Worm (Caenorhabditis elegans) whole organism, L2 larva: Measurements from ENCODE around the gene Y110A2AL.4.

ENCODE experiments used
- R02D3.7 ChIP-seq: fragments of 150-350 bp; optimal IDR thresholded peaks from 2 replicates; lab custom pipeline; 2014; ENCODE audit warnings: missing biosample characterization, missing genetic modification characterization
- aly-2 ChIP-seq: fragments of 150-350 bp; optimal IDR thresholded peaks from 2 replicates; lab custom pipeline; 2014; ENCODE audit warnings: missing biosample characterization, missing genetic modification characterization
- elt-1 ChIP-seq: fragments of 150-350 bp; optimal IDR thresholded peaks from 2 replicates; lab custom pipeline; 2014; ENCODE audit warnings: missing biosample characterization, missing genetic modification characterization
- lin-11 ChIP-seq: fragments of 150-350 bp; sonication (generic microtip); optimal IDR thresholded peaks from 2 replicates; lab custom pipeline; 2014; ENCODE audit warnings: missing biosample characterization, missing genetic modification characterization, inconsistent platforms, mixed read lengths
- lsy-2 ChIP-seq, 2 experiments: fragments of 150-350 bp in 1 of 2; sonication (generic microtip) in 1 of 2; optimal IDR thresholded peaks; 2 replicates each; lab custom pipeline; 2014 to 2017; ENCODE audit warnings: missing biosample characterization in 2 of 2, missing genetic modification characterization in 2 of 2
- mab-5 ChIP-seq: fragments of 150-350 bp; optimal IDR thresholded peaks from 2 replicates; lab custom pipeline; 2014; ENCODE audit warnings: missing biosample characterization, missing genetic modification characterization
- mdl-1 ChIP-seq, 2 experiments: fragments of 150-350 bp in 1 of 2; sonication (generic microtip) in 1 of 2; optimal IDR thresholded peaks; 2 replicates each; lab custom pipeline; 2017; ENCODE audit warnings: missing biosample characterization in 2 of 2, missing genetic modification characterization in 2 of 2
- nhr-11 ChIP-seq: fragments of 150-350 bp; optimal IDR thresholded peaks from 2 replicates; lab custom pipeline; 2014; ENCODE audit warnings: missing biosample characterization, missing genetic modification characterization
- nhr-12 ChIP-seq: fragments of 150-350 bp; optimal IDR thresholded peaks from 2 replicates; lab custom pipeline; 2014; ENCODE audit warnings: missing biosample characterization, missing genetic modification characterization
- nhr-25 ChIP-seq: fragments of 150-350 bp; sonication (generic microtip); optimal IDR thresholded peaks from 3 replicates; lab custom pipeline; 2014; ENCODE audit warnings: missing biosample characterization, missing genetic modification characterization
- nhr-77 ChIP-seq: fragments of 150-350 bp; optimal IDR thresholded peaks from 2 replicates; lab custom pipeline; 2014; ENCODE audit warnings: missing biosample characterization, missing genetic modification characterization
- ztf-11 ChIP-seq: sonication (generic microtip); optimal IDR thresholded peaks from 2 replicates; lab custom pipeline; 2017; ENCODE audit warnings: missing biosample characterization, missing genetic modification characterization

DNA sequence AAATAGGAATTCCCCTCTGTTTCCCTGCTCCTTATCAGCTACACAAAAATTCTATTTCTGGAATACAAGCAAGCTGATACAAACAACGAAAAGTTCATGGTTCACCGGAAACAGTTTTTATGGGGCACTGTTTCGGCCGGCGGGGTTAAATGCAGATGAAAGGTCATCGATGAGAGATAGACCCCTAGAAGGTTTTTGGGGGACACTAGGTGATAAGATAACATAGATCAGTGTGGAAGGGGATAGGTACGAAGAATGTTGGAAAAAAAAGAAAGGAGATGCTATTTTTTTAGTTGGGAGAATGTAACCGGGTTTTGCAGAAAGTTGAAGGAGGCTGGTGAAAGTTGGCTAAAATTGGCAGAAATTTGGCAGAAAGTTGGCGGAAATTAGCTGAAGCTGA, 33.5 kb upstream of the Y110A2AL.4 start:
- TF ChIP-seq lsy-2 (tag; optimal IDR thresholded peaks at IDR 0.05; lab: Kevin White, UChicago), result no peak
- TF ChIP-seq elt-1 (tag; lab: Kevin White, UChicago), result no peak
- no peak for TF ChIP-seq mab-5 (tag; lab: Kevin White, UChicago)
- TF ChIP-seq lin-11, result no peak
- TF ChIP-seq nhr-11, result no peak
- TF ChIP-seq ztf-11 (tag; lab: Kevin White, UChicago), result no peak
- TF ChIP-seq nhr-12, result no peak
- TF ChIP-seq R02D3.7 (tag; lab: Kevin White, UChicago), result no peak
- TF ChIP-seq aly-2, result no peak
- no peak for TF ChIP-seq nhr-77 (tag; lab: Kevin White, UChicago)
- TF ChIP-seq nhr-25, result no peak
- no peak for TF ChIP-seq mdl-1 (tag; optimal IDR thresholded peaks at IDR 0.05; lab: Kevin White, UChicago)
